Worm (Caenorhabditis elegans) whole organism, L3 larva: ENCODE data around the gene grl-12.

ENCODE experiments used
- nhr-28 ChIP-seq: fragments of 150-350 bp; optimal IDR thresholded peaks from 2 replicates; lab custom pipeline; 2014; ENCODE audit warnings: missing biosample characterization, missing genetic modification characterization
- snpc-4 ChIP-seq: fragments of 150-350 bp; optimal IDR thresholded peaks from 2 replicates; lab custom pipeline; 2014; ENCODE audit warnings: missing biosample characterization, missing genetic modification characterization

ce11 chrV:8588079-8588478 is 48.7 kb downstream of the grl-12 start, which contains the start of gene C10B5.3:
- TF ChIP-seq nhr-28 (tag; lab: Kevin White, UChicago) (no peak), snpc-4 (tag; lab: Kevin White, UChicago) (no peak)
